Fruit fly (Drosophila melanogaster): Measurements from ENCODE around the gene Irc.

dm6 chr3R:16977745-16978305, 24.9 kb upstream of the Irc start, which contains the start of gene Actn3:
- TF ChIP-seq CG8478 (optimal IDR thresholded peaks at IDR 0.05) = no peak
- TF ChIP-seq CTCF (optimal IDR thresholded peaks at IDR 0.05) = peak in 1 of 2 experiments; percentile 63
